Worm (Caenorhabditis elegans) whole organism, mixed stage, embryonic: Measurements from ENCODE around the gene col-87.
A peak's percentile ranks its signal among the peaks of the same experiment; 100 is the strongest.

Experiments used
- M03D4.4 ChIP-seq: sonication (generic microtip); optimal IDR thresholded peaks from 2 replicates; lab custom pipeline; 2017; ENCODE audit warnings: mild to moderate bottlenecking, missing genetic modification characterization, missing compliant biosample characterization
- blmp-1 ChIP-seq: fragments of 150-350 bp; optimal IDR thresholded peaks from 2 replicates; lab custom pipeline; 2014; ENCODE audit warnings: missing biosample characterization, missing genetic modification characterization
- ceh-43 ChIP-seq: fragments of 200-800 bp; sonication (Bioruptor generic); optimal IDR thresholded peaks from 2 replicates; lab custom pipeline; 2018; ENCODE audit warnings: mild to moderate bottlenecking, missing genetic modification characterization, moderate library complexity, missing compliant biosample characterization
- ceh-83 ChIP-seq: fragments of 200-800 bp; sonication (Bioruptor generic); optimal IDR thresholded peaks from 2 replicates; lab custom pipeline; 2018; ENCODE audit warnings: mild to moderate bottlenecking, missing genetic modification characterization, missing compliant biosample characterization
- ces-1 ChIP-seq: fragments of 150-350 bp; optimal IDR thresholded peaks from 2 replicates; lab custom pipeline; 2014; ENCODE audit warnings: missing biosample characterization, missing genetic modification reagents, missing genetic modification characterization
- cnd-1 ChIP-seq: fragments of 200-800 bp; sonication (Bioruptor generic); optimal IDR thresholded peaks from 2 replicates; lab custom pipeline; 2018; ENCODE audit warnings: mild to moderate bottlenecking, missing genetic modification characterization, missing compliant biosample characterization
- drap-1 ChIP-seq: fragments of 200-800 bp; sonication (Bioruptor generic); optimal IDR thresholded peaks from 3 replicates; lab custom pipeline; 2018; ENCODE audit warnings: mild to moderate bottlenecking, missing genetic modification characterization, missing compliant biosample characterization
- elt-1 ChIP-seq: sonication (generic microtip); optimal IDR thresholded peaks from 2 replicates; lab custom pipeline; 2017; ENCODE audit warnings: missing genetic modification characterization, mild to moderate bottlenecking, missing compliant biosample characterization, antibody characterized with exemption, moderate library complexity, borderline replicate concordance; ENCODE audit not compliant: insufficient read depth
- elt-3 ChIP-seq: fragments of 150-350 bp; optimal IDR thresholded peaks from 2 replicates; lab custom pipeline; 2014; ENCODE audit warnings: missing biosample characterization, missing genetic modification characterization
- flh-1 ChIP-seq: fragments of 200-800 bp; sonication (Bioruptor generic); optimal IDR thresholded peaks from 2 replicates; lab custom pipeline; 2018; ENCODE audit warnings: mild to moderate bottlenecking, missing genetic modification characterization, moderate library complexity, missing compliant biosample characterization
- ham-2 ChIP-seq: fragments of 200-800 bp; sonication (Bioruptor generic); optimal IDR thresholded peaks from 2 replicates; lab custom pipeline; 2018; ENCODE audit warnings: mild to moderate bottlenecking, missing genetic modification characterization, missing compliant biosample characterization
- hlh-1 ChIP-seq: fragments of 150-350 bp; optimal IDR thresholded peaks from 2 replicates; lab custom pipeline; 2014; ENCODE audit warnings: missing biosample characterization, missing genetic modification reagents, missing genetic modification characterization
- lin-32 ChIP-seq: fragments of 200-800 bp; sonication (Bioruptor generic); optimal IDR thresholded peaks from 2 replicates; lab custom pipeline; 2018; ENCODE audit warnings: mild to moderate bottlenecking, missing genetic modification characterization, missing compliant biosample characterization
- lsy-2 ChIP-seq: fragments of 150-350 bp; optimal IDR thresholded peaks from 2 replicates; lab custom pipeline; 2014; ENCODE audit warnings: missing biosample characterization, missing genetic modification characterization
- mab-5 ChIP-seq: fragments of 150-350 bp; optimal IDR thresholded peaks from 2 replicates; lab custom pipeline; 2014; ENCODE audit warnings: missing biosample characterization, missing genetic modification characterization
- mep-1 ChIP-seq: fragments of 150-350 bp; optimal IDR thresholded peaks from 2 replicates; lab custom pipeline; 2017; ENCODE audit warnings: missing biosample characterization, missing genetic modification reagents, missing genetic modification characterization, inconsistent platforms
- mls-2 ChIP-seq: sonication (generic microtip); optimal IDR thresholded peaks from 2 replicates; lab custom pipeline; 2016; ENCODE audit warnings: mild to moderate bottlenecking, missing genetic modification characterization, moderate library complexity, missing compliant biosample characterization
- nhr-2 ChIP-seq: fragments of 150-350 bp; optimal IDR thresholded peaks from 2 replicates; lab custom pipeline; 2014; ENCODE audit warnings: missing biosample characterization, missing genetic modification characterization
- nhr-237 ChIP-seq: fragments of 150-350 bp; optimal IDR thresholded peaks from 2 replicates; lab custom pipeline; 2014; ENCODE audit warnings: missing biosample characterization, missing genetic modification characterization
- nhr-28 ChIP-seq: fragments of 150-350 bp; optimal IDR thresholded peaks from 2 replicates; lab custom pipeline; 2014; ENCODE audit warnings: missing biosample characterization, missing genetic modification characterization
- nhr-76 ChIP-seq: sonication (generic microtip); optimal IDR thresholded peaks from 2 replicates; lab custom pipeline; 2017; ENCODE audit warnings: missing biosample characterization, missing genetic modification characterization
- pha-4 ChIP-seq: fragments of 150-350 bp; optimal IDR thresholded peaks from 2 replicates; lab custom pipeline; 2018; ENCODE audit warnings: missing biosample characterization, missing genetic modification reagents, missing genetic modification characterization
- sem-2 ChIP-seq: fragments of 200-800 bp; sonication (Bioruptor generic); optimal IDR thresholded peaks from 2 replicates; lab custom pipeline; 2018; ENCODE audit warnings: mild to moderate bottlenecking, missing genetic modification characterization, missing compliant biosample characterization
- snpc-4 ChIP-seq: fragments of 150-350 bp; optimal IDR thresholded peaks from 2 replicates; lab custom pipeline; 2014; ENCODE audit warnings: missing biosample characterization, missing genetic modification characterization
- sptf-1 ChIP-seq: sonication (generic microtip); optimal IDR thresholded peaks from 2 replicates; lab custom pipeline; 2017; ENCODE audit warnings: mild to moderate bottlenecking, missing genetic modification characterization, moderate library complexity, missing compliant biosample characterization
- tbx-8 ChIP-seq: fragments of 200-800 bp; sonication (Bioruptor generic); optimal IDR thresholded peaks from 2 replicates; lab custom pipeline; 2018; ENCODE audit warnings: mild to moderate bottlenecking, missing genetic modification characterization, moderate library complexity, missing compliant biosample characterization
- unc-120 ChIP-seq: sonication (generic microtip); optimal IDR thresholded peaks from 2 replicates; lab custom pipeline; 2017; ENCODE audit warnings: missing genetic modification characterization, missing compliant biosample characterization; ENCODE audit not compliant: poor library complexity, severe bottlenecking
- unc-39 ChIP-seq: fragments of 150-350 bp; optimal IDR thresholded peaks from 2 replicates; lab custom pipeline; 2014; ENCODE audit warnings: missing biosample characterization, missing genetic modification characterization
- zip-8 ChIP-seq: fragments of 150-350 bp; optimal IDR thresholded peaks from 2 replicates; lab custom pipeline; 2014; ENCODE audit warnings: missing biosample characterization, missing genetic modification characterization
- ztf-11 ChIP-seq: fragments of 150-350 bp; optimal IDR thresholded peaks from 2 replicates; lab custom pipeline; 2014; ENCODE audit warnings: missing biosample characterization, missing genetic modification characterization

The col-87 gene

ce11 chrII:14098348-14098747, 3.9 kb upstream of the col-87 start:
- TF ChIP-seq ces-1 (GFP tag; lab: Kevin White, UChicago) (peak; percentile 88), tbx-8 (no peak)

ce11 chrII:14097518-14097917, 3.0 kb upstream of the col-87 start, which contains the start of gene Y39G8C.2:
Gene Y39G8C.2 (minus strand): TSS chrII:14097618.
- no peak for TF ChIP-seq sptf-1 (tag; lab: Kevin White, UChicago)
- no peak for TF ChIP-seq lin-32 (GFP tag; lab: Kevin White, UChicago)
- no peak for TF ChIP-seq nhr-237 (tag; lab: Kevin White, UChicago)
- TF ChIP-seq nhr-76 (tag; lab: Kevin White, UChicago), result no peak
- TF ChIP-seq snpc-4, result no peak
- TF ChIP-seq ztf-11 (tag; lab: Kevin White, UChicago), result no peak
- no peak for TF ChIP-seq zip-8
- no peak for TF ChIP-seq sem-2 (GFP tag; lab: Kevin White, UChicago)
- TF ChIP-seq ceh-83 (GFP tag; lab: Kevin White, UChicago), result no peak
- TF ChIP-seq hlh-1 (tag; lab: Kevin White, UChicago), result no peak
- TF ChIP-seq pha-4 (tag; lab: Kevin White, UChicago), result no peak
- TF ChIP-seq M03D4.4 (tag; lab: Kevin White, UChicago), result no peak
- no peak for TF ChIP-seq mab-5 (tag; lab: Kevin White, UChicago)
- no peak for TF ChIP-seq nhr-28 (tag; lab: Kevin White, UChicago)
- TF ChIP-seq, all 35 proteins: peak for 0

ce11 chrII:14096814-14097213, 2.3 kb upstream of the col-87 start:
- TF ChIP-seq pha-4 (tag; lab: Kevin White, UChicago), result no peak
- TF ChIP-seq mab-5 (tag; lab: Kevin White, UChicago), result no peak
- no peak for TF ChIP-seq unc-120 (tag; lab: Kevin White, UChicago)
- no peak for TF ChIP-seq sptf-1 (tag; lab: Kevin White, UChicago)
- no peak for TF ChIP-seq lin-32 (GFP tag; lab: Kevin White, UChicago)
- TF ChIP-seq blmp-1 (tag; lab: Kevin White, UChicago), result no peak
- no peak for TF ChIP-seq mls-2 (tag; lab: Kevin White, UChicago)
- no peak for TF ChIP-seq hlh-1 (tag; lab: Kevin White, UChicago)
- TF ChIP-seq sem-2 (GFP tag; lab: Kevin White, UChicago), result no peak
- TF ChIP-seq flh-1 (GFP tag; lab: Kevin White, UChicago), result no peak
- TF ChIP-seq nhr-76 (tag; lab: Kevin White, UChicago), result no peak
- TF ChIP-seq lsy-2 (tag; lab: Kevin White, UChicago), result no peak
- TF ChIP-seq ceh-43 (GFP tag; lab: Kevin White, UChicago), result no peak
- no peak for TF ChIP-seq zip-8
- no peak for TF ChIP-seq nhr-2 (tag; lab: Kevin White, UChicago)
- TF ChIP-seq tbx-8, result no peak
- no peak for TF ChIP-seq snpc-4

ce11 chrII:14095875-14096274, 1.4 kb upstream of the col-87 start:
- no peak for TF ChIP-seq ceh-43 (GFP tag; lab: Kevin White, UChicago)
- no peak for TF ChIP-seq lsy-2 (tag; lab: Kevin White, UChicago)
- no peak for TF ChIP-seq unc-39 (tag; lab: Kevin White, UChicago)
- TF ChIP-seq flh-1 (GFP tag; lab: Kevin White, UChicago), result no peak
- TF ChIP-seq ceh-83 (GFP tag; lab: Kevin White, UChicago), result no peak
- TF ChIP-seq snpc-4, result no peak
- TF ChIP-seq M03D4.4 (tag; lab: Kevin White, UChicago), result no peak

- TF ChIP-seq unc-120 (tag; lab: Kevin White, UChicago) (no peak), hlh-1 (tag; lab: Kevin White, UChicago) (no peak), elt-3 (no peak), flh-1 (GFP tag; lab: Kevin White, UChicago) (no peak), cnd-1 (tag; lab: Kevin White, UChicago) (no peak), elt-1 (tag; lab: Kevin White, UChicago) (no peak), nhr-237 (tag; lab: Kevin White, UChicago) (no peak), lsy-2 (tag; lab: Kevin White, UChicago) (no peak), M03D4.4 (tag; lab: Kevin White, UChicago) (no peak), mls-2 (tag; lab: Kevin White, UChicago) (no peak), snpc-4 (no peak), unc-39 (tag; lab: Kevin White, UChicago) (no peak), ham-2 (GFP tag; lab: Kevin White, UChicago) (no peak), mep-1 (tag; lab: Kevin White, UChicago) (no peak), zip-8 (no peak), drap-1 (GFP tag; lab: Kevin White, UChicago) (no peak)
Observed at ce11 chrII:14091182-14091581, 3.3 kb downstream of the col-87 start.
